Fruit fly (Drosophila melanogaster) whole organism, wandering third instar larva: ENCODE measurements around the gene CG17139.
A peak's percentile ranks its signal among the peaks of the same experiment; 100 is the strongest.

ENCODE experiments used
- Abd-B ChIP-seq: fragments of >200 bp; optimal IDR thresholded peaks from 2 replicates; lab custom pipeline; 2017; ENCODE audit warnings: missing biosample characterization, missing genetic modification characterization
- CG32264 ChIP-seq: fragments of 200-800 bp; sonication (Bioruptor generic); optimal IDR thresholded peaks from 2 replicates; lab custom pipeline; 2016; ENCODE audit warnings: missing biosample characterization, missing genetic modification characterization
- CG9705 ChIP-seq: fragments of 200-800 bp; sonication (Bioruptor generic); optimal IDR thresholded peaks from 2 replicates; lab custom pipeline; 2018; ENCODE audit warnings: missing biosample characterization, mild to moderate bottlenecking, missing genetic modification characterization
- CrebA ChIP-seq: fragments of 200-800 bp; sonication (Bioruptor generic); optimal IDR thresholded peaks from 2 replicates; lab custom pipeline; 2016; ENCODE audit warnings: missing biosample characterization, mild to moderate bottlenecking, missing genetic modification characterization, borderline replicate concordance
- Dfd ChIP-seq: fragments of >200 bp; optimal IDR thresholded peaks from 2 replicates; lab custom pipeline; 2017; ENCODE audit warnings: missing biosample characterization, missing genetic modification characterization
- Dif ChIP-seq: fragments of 200-275, 200-300 bp; sonication (Bioruptor generic); optimal IDR thresholded peaks from 2 replicates; lab custom pipeline; 2018; ENCODE audit warnings: missing biosample characterization, missing genetic modification characterization; ENCODE audit not compliant: partially characterized antibody
- Hnf4 ChIP-seq: fragments of 200-800 bp; sonication (Bioruptor generic); optimal IDR thresholded peaks from 2 replicates; lab custom pipeline; 2016; ENCODE audit warnings: missing biosample characterization, mild to moderate bottlenecking, missing genetic modification characterization
- Hr78 ChIP-seq: fragments of >200 bp; optimal IDR thresholded peaks from 2 replicates; lab custom pipeline; 2017; ENCODE audit warnings: missing biosample characterization, missing genetic modification characterization
- Hr83 ChIP-seq: fragments of 200-300 bp; sonication (Bioruptor generic); optimal IDR thresholded peaks from 2 replicates; lab custom pipeline; 2016; ENCODE audit warnings: missing biosample characterization, mild to moderate bottlenecking, missing genetic modification characterization, moderate library complexity; ENCODE audit not compliant: poor library complexity, severe bottlenecking
- Jra ChIP-seq: sonication (Bioruptor generic); optimal IDR thresholded peaks from 2 replicates; lab custom pipeline; 2016; ENCODE audit warnings: missing biosample characterization, missing genetic modification characterization
- Mio ChIP-seq: sonication (Bioruptor generic); optimal IDR thresholded peaks from 2 replicates; lab custom pipeline; 2016; ENCODE audit warnings: missing biosample characterization, missing genetic modification characterization
- N ChIP-seq: fragments of >200 bp; optimal IDR thresholded peaks from 2 replicates; lab custom pipeline; 2018; ENCODE audit warnings: missing biosample characterization, missing external identifiers, missing genetic modification characterization
- OdsH ChIP-seq: fragments of 200-800 bp; sonication (Bioruptor generic); optimal IDR thresholded peaks from 2 replicates; lab custom pipeline; 2016; ENCODE audit warnings: missing biosample characterization, mild to moderate bottlenecking, missing genetic modification characterization
- Rel ChIP-seq, 2 experiments: fragments of 200-800 bp; sonication (Bioruptor generic) in 1 of 2; optimal IDR thresholded peaks; 2 replicates in 1 of 2; 3 replicates in 1 of 2; lab custom pipeline; 2016 to 2019; ENCODE audit warnings: mild to moderate bottlenecking in 2 of 2, missing biosample characterization in 2 of 2, missing genetic modification characterization in 2 of 2, moderate library complexity in 1 of 2
- Sp1 ChIP-seq: fragments of 200-800 bp; sonication (Bioruptor generic); optimal IDR thresholded peaks from 3 replicates; lab custom pipeline; 2019; ENCODE audit warnings: missing biosample characterization, mild to moderate bottlenecking, missing genetic modification characterization, moderate library complexity
- Vsx2 ChIP-seq: fragments of 200-300, 225-300 bp; sonication (Bioruptor generic); optimal IDR thresholded peaks from 2 replicates; lab custom pipeline; 2018; ENCODE audit warnings: missing biosample characterization, missing genetic modification characterization; ENCODE audit not compliant: partially characterized antibody
- br ChIP-seq: fragments of 200-800 bp; sonication (Bioruptor generic); optimal IDR thresholded peaks from 2 replicates; lab custom pipeline; 2016; ENCODE audit warnings: missing biosample characterization, missing genetic modification characterization
- dl ChIP-seq, 2 experiments: fragments of 175-275, 200-275 bp in 1 of 2; fragments of 200-275 bp in 1 of 2; sonication (Bioruptor generic); optimal IDR thresholded peaks; lab custom pipeline; 2018; ENCODE audit warnings: mild to moderate bottlenecking in 2 of 2, missing biosample characterization in 2 of 2, missing genetic modification characterization in 2 of 2, moderate library complexity in 2 of 2; ENCODE audit not compliant: partially characterized antibody in 2 of 2, insufficient read depth in 1 of 2
- dmrt93B ChIP-seq: fragments of 200-800 bp; sonication (Bioruptor generic); optimal IDR thresholded peaks from 2 replicates; lab custom pipeline; 2018; ENCODE audit warnings: missing biosample characterization, mild to moderate bottlenecking, missing genetic modification characterization
- dsf ChIP-seq: sonication (Bioruptor generic); optimal IDR thresholded peaks from 2 replicates; lab custom pipeline; 2016; ENCODE audit warnings: missing biosample characterization, missing genetic modification characterization, borderline replicate concordance
- ey ChIP-seq: fragments of 200-800 bp; sonication (Bioruptor generic); optimal IDR thresholded peaks from 2 replicates; lab custom pipeline; 2016; ENCODE audit warnings: missing biosample characterization, missing genetic modification characterization
- h ChIP-seq: fragments of 200-800 bp; sonication (Bioruptor generic); optimal IDR thresholded peaks from 3 replicates; lab custom pipeline; 2016; ENCODE audit warnings: missing biosample characterization, mild to moderate bottlenecking, missing genetic modification characterization
- lola ChIP-seq: fragments of >200 bp; optimal IDR thresholded peaks from 2 replicates; lab custom pipeline; 2017; ENCODE audit warnings: missing biosample characterization, missing genetic modification characterization
- pan ChIP-seq: fragments of >200 bp; optimal IDR thresholded peaks from 2 replicates; lab custom pipeline; 2017
- psq ChIP-seq: fragments of 200-800 bp; sonication (Bioruptor generic); optimal IDR thresholded peaks from 3 replicates; lab custom pipeline; 2017; ENCODE audit warnings: missing biosample characterization, mild to moderate bottlenecking, missing genetic modification characterization, moderate library complexity
- rgr ChIP-seq: fragments of 200-800 bp; sonication (Bioruptor generic); optimal IDR thresholded peaks from 3 replicates; lab custom pipeline; 2016; ENCODE audit warnings: missing biosample characterization, mild to moderate bottlenecking, missing genetic modification characterization
- sage ChIP-seq: fragments of 200-800 bp; sonication (Bioruptor generic); optimal IDR thresholded peaks from 2 replicates; lab custom pipeline; 2016; ENCODE audit warnings: missing biosample characterization, mild to moderate bottlenecking, missing genetic modification characterization
- sv ChIP-seq: fragments of 200-800 bp; sonication (Bioruptor generic); optimal IDR thresholded peaks from 3 replicates; lab custom pipeline; 2016; ENCODE audit warnings: missing biosample characterization, missing genetic modification characterization
- usp ChIP-seq: fragments of >200 bp; optimal IDR thresholded peaks from 2 replicates; lab custom pipeline; 2017; ENCODE audit warnings: missing biosample characterization, missing genetic modification characterization

The CG17139 gene

DNA sequence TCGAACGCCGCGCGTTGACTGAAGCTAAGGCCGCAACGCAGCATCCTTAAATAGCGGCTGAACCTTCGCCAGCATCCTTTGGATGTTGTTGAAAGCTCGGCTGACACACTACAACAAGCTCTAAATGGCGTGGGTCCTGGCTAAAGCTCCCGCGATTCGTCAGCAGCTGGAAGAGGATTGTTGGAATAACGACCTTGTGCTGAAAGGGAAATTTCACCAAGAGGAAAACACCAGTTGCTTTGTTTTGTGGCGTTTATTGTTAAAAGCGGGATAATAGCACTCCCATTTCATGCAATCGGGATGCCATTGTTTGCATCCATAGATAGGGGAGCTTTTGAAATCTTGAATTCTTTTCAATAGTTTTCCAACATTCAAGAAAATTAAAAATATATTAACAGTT is 8.0 kb downstream of the CG17139 start, which contains the start of gene Nos:
Nos (minus strand) TSS at position 21 of the 400 bp plus-strand sequence.
- no peak for TF ChIP-seq CrebA (GFP tag; lab: Kevin White, UChicago)
- no peak for TF ChIP-seq Hr83
- no peak for TF ChIP-seq N (GFP tag; lab: Kevin White, UChicago)
- no peak for TF ChIP-seq sv (GFP tag; lab: Kevin White, UChicago)
- TF ChIP-seq dl (GFP tag; optimal IDR thresholded peaks at IDR 0.05; lab: Kevin White, UChicago; ENCODE audit: insufficient read depth in 1 of 2, partially characterized antibody in 2 of 2): no peak
- TF ChIP-seq Hnf4 (GFP tag; lab: Kevin White, UChicago): no peak
- no peak for TF ChIP-seq Jra
- TF ChIP-seq dmrt93B (GFP tag; lab: Kevin White, UChicago): no peak
- TF ChIP-seq dsf (GFP tag; lab: Kevin White, UChicago): no peak
- TF ChIP-seq Sp1 (GFP tag; lab: Kevin White, UChicago): no peak
- no peak for TF ChIP-seq Hr78
- TF ChIP-seq Dif (GFP tag; lab: Kevin White, UChicago): no peak
- no peak for TF ChIP-seq h (GFP tag; lab: Kevin White, UChicago)
- no peak for TF ChIP-seq pan (lab: Kevin White, UChicago)
- no peak for TF ChIP-seq CG9705 (GFP tag; lab: Kevin White, UChicago)
- TF ChIP-seq rgr: no peak
- no peak for TF ChIP-seq Abd-B (GFP tag; lab: Kevin White, UChicago)
- TF ChIP-seq Vsx2: no peak

dm6 chr2L:10831590-10831989 is 13.9 kb downstream of the CG17139 start:
- TF ChIP-seq Dfd (peak; percentile 72), CrebA (GFP tag; lab: Kevin White, UChicago) (no peak)

dm6 chr2L:10822620-10823019 is 22.8 kb downstream of the CG17139 start:
- TF ChIP-seq rgr (no peak), Abd-B (GFP tag; lab: Kevin White, UChicago) (no peak), Vsx2 (no peak), psq (GFP tag; lab: Kevin White, UChicago) (no peak), Dif (GFP tag; lab: Kevin White, UChicago) (no peak), CG9705 (GFP tag; lab: Kevin White, UChicago) (no peak), Jra (no peak), Hr83 (no peak)

- no peak for TF ChIP-seq lola
- no peak for TF ChIP-seq CG32264
- no peak for TF ChIP-seq h (GFP tag; lab: Kevin White, UChicago)
- TF ChIP-seq CrebA (GFP tag; lab: Kevin White, UChicago): no peak
- TF ChIP-seq usp (GFP tag; lab: Kevin White, UChicago): no peak
- TF ChIP-seq N (GFP tag; lab: Kevin White, UChicago): no peak
- TF ChIP-seq Vsx2: no peak
- no peak for TF ChIP-seq Jra
- TF ChIP-seq br (GFP tag; lab: Kevin White, UChicago): no peak
- TF ChIP-seq Rel (GFP tag; optimal IDR thresholded peaks at IDR 0.05; lab: Kevin White, UChicago): no peak
- TF ChIP-seq Rel (tag; optimal IDR thresholded peaks at IDR 0.05; lab: Kevin White, UChicago): no peak
- no peak for TF ChIP-seq OdsH (GFP tag; lab: Kevin White, UChicago)
Observed at dm6 chr2L:10820405-10820804, 25.1 kb downstream of the CG17139 start, which contains the start of gene CG17134. CG17134 (plus strand) TSS chr2L:10820705.

dm6 chr2L:10818807-10819206 is 26.7 kb downstream of the CG17139 start, which contains the start of gene CG6508:
CG6508 (plus strand) TSS chr2L:10819107.
- TF ChIP-seq Dfd (no peak), CrebA (GFP tag; lab: Kevin White, UChicago) (no peak), sage (no peak), Dif (GFP tag; lab: Kevin White, UChicago) (no peak), Mio (no peak), h (GFP tag; lab: Kevin White, UChicago) (no peak), Sp1 (GFP tag; lab: Kevin White, UChicago) (no peak), psq (GFP tag; lab: Kevin White, UChicago) (no peak), Hnf4 (GFP tag; lab: Kevin White, UChicago) (no peak), ey (GFP tag; lab: Kevin White, UChicago) (no peak)
